Worm (Caenorhabditis elegans): ENCODE data around the gene sma-4.

ce11 chrIII:5840277-5840676 is 24.2 kb downstream of the sma-4 start:
- TF ChIP-seq klf-2 (GFP tag; conservative IDR thresholded peaks at IDR 0.05) (no peak), T22C8.4 (GFP tag; IDR thresholded peaks at IDR 0.05) (no peak), ztf-29 (GFP tag; IDR thresholded peaks at IDR 0.05) (no peak), cog-1 (tag; optimal IDR thresholded peaks at IDR 0.05) (no peak), med-1 (GFP tag; optimal IDR thresholded peaks at IDR 0.05; ENCODE audit: insufficient read depth) (no peak), tab-1 (GFP tag; IDR thresholded peaks at IDR 0.05) (no peak)

Measured in whole organism, midembryonic.